Worm (Caenorhabditis elegans) whole organism, L4 larva: Measurements from ENCODE around the gene srxa-8.

Experiments used
- ces-1 ChIP-seq: fragments of 150-350 bp; sonication (generic microtip); optimal IDR thresholded peaks from 4 replicates; lab custom pipeline; 2014; ENCODE audit warnings: missing biosample characterization, missing genetic modification reagents, missing genetic modification characterization
- egl-27 ChIP-seq: sonication (generic microtip); optimal IDR thresholded peaks from 3 replicates; lab custom pipeline; 2017; ENCODE audit warnings: missing biosample characterization, missing genetic modification reagents, missing genetic modification characterization
- nhr-28 ChIP-seq: fragments of 150-350 bp; optimal IDR thresholded peaks from 2 replicates; lab custom pipeline; 2014; ENCODE audit warnings: missing biosample characterization, missing genetic modification characterization
- nhr-76 ChIP-seq: fragments of 150-350 bp; optimal IDR thresholded peaks from 2 replicates; lab custom pipeline; 2014; ENCODE audit warnings: missing biosample characterization, missing genetic modification characterization
- php-3 ChIP-seq: fragments of 200-800 bp; sonication (Bioruptor generic); IDR thresholded peaks from 2 replicates; pipeline ENCODE4 v1.3.6; 2022; ENCODE audit warnings: missing genetic modification reagents, missing genetic modification characterization, missing compliant biosample characterization
- pqm-1 ChIP-seq: sonication (generic microtip); optimal IDR thresholded peaks from 2 replicates; lab custom pipeline; 2017; ENCODE audit warnings: missing biosample characterization, missing genetic modification characterization
- unc-62 ChIP-seq, 3 experiments: fragments of 150-350 bp in 1 of 3; sonication (generic microtip); optimal IDR thresholded peaks in 2 of 3; peaks in 1 of 3; 1 replicate in 1 of 3; 2 replicates in 2 of 3; lab custom pipeline; 2014 to 2017; ENCODE audit warnings: missing biosample characterization in 3 of 3, missing genetic modification characterization in 3 of 3, missing genetic modification reagents in 3 of 3, missing genotype in 1 of 3
- zag-1 ChIP-seq: fragments of 150-350 bp; optimal IDR thresholded peaks from 2 replicates; lab custom pipeline; 2014; ENCODE audit warnings: missing biosample characterization, missing genetic modification characterization

ce11 chrX:13310763-13311162, 2.1 kb upstream of the srxa-8 start:
- TF ChIP-seq zag-1 (tag; lab: Kevin White, UChicago) (no peak), egl-27 (tag; lab: Kevin White, UChicago) (no peak), pqm-1 (tag; lab: Kevin White, UChicago) (peak; percentile 92), ces-1 (GFP tag; lab: Kevin White, UChicago) (no peak), nhr-28 (tag; lab: Kevin White, UChicago) (peak; percentile 94), php-3 (peak; percentile 93), unc-62 (GFP tag; optimal IDR thresholded peaks at IDR 0.05 in 1 of 2; lab: Kevin White, UChicago) (no peak), unc-62 (tag; optimal IDR thresholded peaks at IDR 0.05; lab: Kevin White, UChicago) (no peak), nhr-76 (tag; lab: Kevin White, UChicago) (no peak)
